Fruit fly (Drosophila melanogaster) Kc167 (cell line): ENCODE results near the gene zfh1.

Experiments
- Myc ChIP-seq: fragments of >200 bp; optimal IDR thresholded peaks from 2 replicates; lab custom pipeline; 2017; ENCODE audit warnings: missing external identifiers
- insv ChIP-seq: fragments of >200 bp; optimal IDR thresholded peaks from 3 replicates; lab custom pipeline; 2018; ENCODE audit warnings: missing external identifiers
- psq ChIP-seq: fragments of >200 bp; optimal IDR thresholded peaks from 2 replicates; lab custom pipeline; 2017; ENCODE audit warnings: missing external identifiers
- ttk ChIP-seq: sonication (Bioruptor generic); optimal IDR thresholded peaks from 2 replicates; lab custom pipeline; 2017; ENCODE audit warnings: missing external identifiers

DNA sequence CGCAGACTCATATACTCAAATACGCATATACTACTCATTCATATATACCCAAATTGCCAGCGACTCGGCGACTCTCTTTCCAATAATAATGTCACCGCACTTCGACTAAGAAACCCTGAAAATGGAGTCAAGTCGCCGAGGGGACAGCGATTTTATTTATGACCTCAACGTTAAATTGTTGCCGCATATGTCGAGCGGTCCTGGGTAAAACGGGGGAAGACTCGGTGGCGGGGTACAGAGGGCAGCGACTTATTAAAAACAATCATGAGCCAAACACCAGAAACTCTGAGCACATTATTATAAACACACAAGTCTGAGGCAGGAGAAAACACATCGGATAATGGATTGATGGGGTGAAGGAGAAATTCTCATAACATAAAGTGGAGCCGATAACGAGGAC, 30.7 kb upstream of the zfh1 start:
- TF ChIP-seq insv (no peak), ttk (no peak), Myc (lab: Kevin White, UChicago) (no peak), psq (lab: Kevin White, UChicago) (no peak)
